Worm (Caenorhabditis elegans) whole organism, young adult: Measurements from ENCODE around the gene ZC178.2.

Source experiments
- F23B12.7 ChIP-seq: sonication (generic microtip); optimal IDR thresholded peaks from 2 replicates; lab custom pipeline; 2017; ENCODE audit warnings: missing genetic modification characterization, mild to moderate bottlenecking, missing compliant biosample characterization, antibody characterized with exemption, moderate library complexity; ENCODE audit not compliant: insufficient read depth
- F33H1.4 ChIP-seq: fragments of 200-800 bp; sonication (Bioruptor generic); IDR thresholded peaks from 2 replicates; pipeline ENCODE4 v1.3.6; 2022; ENCODE audit warnings: missing genetic modification reagents, missing genetic modification characterization, missing compliant biosample characterization
- F49E8.2 ChIP-seq: sonication (generic microtip); optimal IDR thresholded peaks from 3 replicates; lab custom pipeline; 2017; ENCODE audit warnings: missing genetic modification characterization, mild to moderate bottlenecking, missing compliant biosample characterization, antibody characterized with exemption, moderate library complexity; ENCODE audit not compliant: insufficient read depth
- K11D2.4 ChIP-seq: fragments of 200-800 bp; sonication (Bioruptor generic); IDR thresholded peaks from 2 replicates; pipeline ENCODE4 v1.3.6; 2022; ENCODE audit warnings: missing genetic modification reagents, missing genetic modification characterization, missing compliant biosample characterization
- ama-1 ChIP-seq, 3 experiments: fragments of 150-350 bp in 1 of 3; sonication (generic microtip) in 2 of 3; optimal IDR thresholded peaks; 2 replicates each; lab custom pipeline; 2014 to 2018; ENCODE audit warnings: missing biosample characterization in 2 of 3, missing genetic modification characterization in 2 of 3, missing genetic modification reagents in 2 of 3
- attf-6 ChIP-seq: fragments of 200-800 bp; sonication (Bioruptor generic); IDR thresholded peaks from 2 replicates; pipeline ENCODE4 v1.3.6; 2022; ENCODE audit warnings: missing genetic modification reagents, missing genetic modification characterization, missing compliant biosample characterization
- lin-35 ChIP-seq, 3 experiments: fragments of 150-350 bp in 2 of 3; sonication (generic microtip) in 1 of 3; optimal IDR thresholded peaks; 2 replicates each; lab custom pipeline; 2014 to 2018; ENCODE audit warnings: missing biosample characterization in 3 of 3, missing genetic modification characterization in 3 of 3, missing genetic modification reagents in 3 of 3
- nfya-1 ChIP-seq: sonication (generic microtip); optimal IDR thresholded peaks from 2 replicates; lab custom pipeline; 2017; ENCODE audit warnings: antibody characterized with exemption, missing compliant biosample characterization, missing genetic modification characterization, borderline replicate concordance; ENCODE audit not compliant: insufficient read depth
- pha-4 ChIP-seq: fragments of 150-350 bp; sonication (generic microtip); optimal IDR thresholded peaks from 2 replicates; lab custom pipeline; 2014; ENCODE audit warnings: missing biosample characterization, missing genetic modification reagents, missing genetic modification characterization
- rpc-1 ChIP-seq, 2 experiments: fragments of 150-350 bp in 1 of 2; sonication (generic microtip) in 1 of 2; optimal IDR thresholded peaks; 2 replicates each; lab custom pipeline; 2014 to 2018; ENCODE audit warnings: missing biosample characterization in 1 of 2, missing genetic modification characterization in 1 of 2, missing genetic modification reagents in 1 of 2, missing genotype in 1 of 2
- snpc-4 ChIP-seq, 5 experiments: fragments of 150-350 bp in 1 of 5; sonication (generic microtip) in 4 of 5; optimal IDR thresholded peaks; 2 replicates each; lab custom pipeline; 2014 to 2018; ENCODE audit warnings: missing genetic modification characterization in 5 of 5, missing biosample characterization in 3 of 5, antibody characterized with exemption in 2 of 5, mild to moderate bottlenecking in 2 of 5, missing compliant biosample characterization in 2 of 5, missing genotype in 2 of 5, moderate library complexity in 2 of 5, missing genetic modification reagents in 1 of 5
- unc-62 ChIP-seq: fragments of 150-350 bp; optimal IDR thresholded peaks from 2 replicates; lab custom pipeline; 2014; ENCODE audit warnings: missing biosample characterization, missing genetic modification reagents, missing genetic modification characterization
- ztf-18 ChIP-seq: sonication (generic microtip); optimal IDR thresholded peaks from 2 replicates; lab custom pipeline; 2016; ENCODE audit warnings: missing genotype, mild to moderate bottlenecking, missing genetic modification characterization, missing compliant biosample characterization

ce11 chrV:8711910-8712309 lies at the start of gene ZC178.2:
- no peak for TF ChIP-seq attf-6 (GFP tag; lab: Robert Waterston, UW)
- TF ChIP-seq snpc-4 (GFP tag; optimal IDR thresholded peaks at IDR 0.05; lab: Kevin White, UChicago) = no peak
- no peak for TF ChIP-seq snpc-4 (tag; optimal IDR thresholded peaks at IDR 0.05; lab: Kevin White, UChicago)
- no peak for TF ChIP-seq lin-35 (GFP tag; optimal IDR thresholded peaks at IDR 0.05; lab: Kevin White, UChicago)
- TF ChIP-seq ama-1 (optimal IDR thresholded peaks at IDR 0.05; lab: Kevin White, UChicago) = no peak
- TF ChIP-seq ama-1 (GFP tag; optimal IDR thresholded peaks at IDR 0.05; lab: Kevin White, UChicago) = no peak
- TF ChIP-seq nfya-1 (tag; lab: Kevin White, UChicago) = no peak
- no peak for TF ChIP-seq F33H1.4 (GFP tag; lab: Robert Waterston, UW)
- TF ChIP-seq F23B12.7 (tag; lab: Kevin White, UChicago) = no peak
- TF ChIP-seq unc-62 (GFP tag; lab: Kevin White, UChicago) = no peak
- TF ChIP-seq ztf-18 (tag; lab: Kevin White, UChicago) = no peak
- TF ChIP-seq F49E8.2 = no peak
- no peak for TF ChIP-seq K11D2.4
- TF ChIP-seq rpc-1 (optimal IDR thresholded peaks at IDR 0.05; lab: Kevin White, UChicago) = no peak
- TF ChIP-seq rpc-1 (tag; optimal IDR thresholded peaks at IDR 0.05; lab: Kevin White, UChicago) = no peak
- TF ChIP-seq pha-4 = no peak
